Worm (Caenorhabditis elegans) whole organism, early embryonic: ENCODE results near the gene spe-26.
A peak's percentile ranks its signal among the peaks of the same experiment; 100 is the strongest.

ENCODE experiments used
- B0310.2 ChIP-seq: sonication (generic microtip); optimal IDR thresholded peaks from 2 replicates; lab custom pipeline; 2016; ENCODE audit warnings: mild to moderate bottlenecking, missing genetic modification characterization, missing compliant biosample characterization
- F13C5.2 ChIP-seq: sonication (generic microtip); optimal IDR thresholded peaks from 2 replicates; lab custom pipeline; 2017; ENCODE audit warnings: mild to moderate bottlenecking, missing genetic modification characterization, inconsistent platforms, missing compliant biosample characterization
- aly-1 ChIP-seq: sonication (generic microtip); optimal IDR thresholded peaks from 2 replicates; lab custom pipeline; 2016; ENCODE audit warnings: missing genetic modification characterization, missing compliant biosample characterization
- ama-1 ChIP-seq: fragments of 150-350 bp; optimal IDR thresholded peaks from 2 replicates; lab custom pipeline; 2014
- ceh-13 ChIP-seq: fragments of 200-800 bp; sonication (Bioruptor generic); optimal IDR thresholded peaks from 2 replicates; lab custom pipeline; 2018; ENCODE audit warnings: mild to moderate bottlenecking, missing genetic modification characterization, missing compliant biosample characterization
- ceh-36 ChIP-seq: sonication (generic microtip); optimal IDR thresholded peaks from 2 replicates; lab custom pipeline; 2016; ENCODE audit warnings: missing genetic modification characterization, inconsistent platforms, missing compliant biosample characterization
- ets-7 ChIP-seq: sonication (generic microtip); optimal IDR thresholded peaks from 2 replicates; lab custom pipeline; 2016; ENCODE audit warnings: missing genotype, missing genetic modification characterization, missing compliant biosample characterization
- flt-1 ChIP-seq: fragments of 200-800 bp; sonication (Bioruptor generic); IDR thresholded peaks from 2 replicates; pipeline ENCODE4 v1.3.6; 2022; ENCODE audit warnings: missing genetic modification characterization, missing compliant biosample characterization
- hmbx-1 ChIP-seq: sonication (generic microtip); optimal IDR thresholded peaks from 2 replicates; lab custom pipeline; 2016; ENCODE audit warnings: mild to moderate bottlenecking, missing genetic modification characterization, missing compliant biosample characterization
- hmg-4 ChIP-seq: fragments of 200-800 bp; sonication (Bioruptor generic); optimal IDR thresholded peaks from 2 replicates; lab custom pipeline; 2018; ENCODE audit warnings: mild to moderate bottlenecking, missing genetic modification characterization, missing compliant biosample characterization
- hnd-1 ChIP-seq: sonication (generic microtip); optimal IDR thresholded peaks from 2 replicates; lab custom pipeline; 2016; ENCODE audit warnings: missing genetic modification characterization, missing compliant biosample characterization
- pes-1 ChIP-seq: fragments of 200-800 bp; sonication (Bioruptor generic); IDR thresholded peaks from 2 replicates; pipeline ENCODE4 v1.3.6; 2022; ENCODE audit warnings: missing genetic modification reagents, missing genetic modification characterization, missing compliant biosample characterization
- scrt-1 ChIP-seq: fragments of 200-800 bp; sonication (Bioruptor generic); IDR thresholded peaks from 2 replicates; pipeline ENCODE4 v1.3.6; 2022; ENCODE audit warnings: missing genetic modification characterization, missing compliant biosample characterization
- sea-1 ChIP-seq: fragments of 200-800 bp; sonication (Bioruptor generic); conservative IDR thresholded peaks from 2 replicates; pipeline ENCODE4 v1.3.6; 2022; ENCODE audit warnings: missing genetic modification characterization, missing compliant biosample characterization
- tbx-11 ChIP-seq: fragments of 200-800 bp; sonication (Bioruptor generic); IDR thresholded peaks from 2 replicates; pipeline ENCODE4 v1.3.6; 2022; ENCODE audit warnings: missing genetic modification characterization, missing compliant biosample characterization
- tbx-37 ChIP-seq: fragments of 200-800 bp; sonication (Bioruptor generic); conservative IDR thresholded peaks from 2 replicates; pipeline ENCODE4 v1.3.6; 2022; ENCODE audit warnings: missing genetic modification reagents, missing genetic modification characterization, missing compliant biosample characterization
- tra-4 ChIP-seq: sonication (generic microtip); optimal IDR thresholded peaks from 2 replicates; lab custom pipeline; 2017; ENCODE audit warnings: missing genetic modification characterization, missing compliant biosample characterization

The spe-26 gene

ce11 chrIV:10346948-10347347 is 44.8 kb downstream of the spe-26 start:
- TF ChIP-seq aly-1 (tag; lab: Kevin White, UChicago), result no peak
- TF ChIP-seq ama-1, result no peak

- TF ChIP-seq ceh-13 (GFP tag; lab: Kevin White, UChicago), result no peak
- TF ChIP-seq flt-1 (GFP tag; lab: Robert Waterston, UW), result no peak
- no peak for TF ChIP-seq aly-1 (tag; lab: Kevin White, UChicago)
- no peak for TF ChIP-seq B0310.2 (tag; lab: Kevin White, UChicago)
- TF ChIP-seq hnd-1 (tag; lab: Kevin White, UChicago), result no peak
- no peak for TF ChIP-seq tbx-37
- TF ChIP-seq scrt-1 (GFP tag; lab: Robert Waterston, UW), result no peak
- TF ChIP-seq hmg-4 (GFP tag; lab: Kevin White, UChicago), result no peak
- no peak for TF ChIP-seq ama-1
- TF ChIP-seq ceh-36, result no peak
- TF ChIP-seq pes-1 (GFP tag; lab: Robert Waterston, UW), result no peak
- TF ChIP-seq tra-4 (tag; lab: Kevin White, UChicago), result no peak
- TF ChIP-seq ets-7 (tag; lab: Kevin White, UChicago), result no peak
- no peak for TF ChIP-seq F13C5.2 (tag; lab: Kevin White, UChicago)
- no peak for TF ChIP-seq tbx-11 (GFP tag; lab: Robert Waterston, UW)
These were observed 45.7 kb downstream of the spe-26 start for ce11 chrIV:10345990-10346389.

- TF ChIP-seq ama-1 (no peak), hnd-1 (tag; lab: Kevin White, UChicago) (no peak), aly-1 (tag; lab: Kevin White, UChicago) (no peak), tbx-37 (no peak), flt-1 (GFP tag; lab: Robert Waterston, UW) (no peak), pes-1 (GFP tag; lab: Robert Waterston, UW) (no peak), B0310.2 (tag; lab: Kevin White, UChicago) (no peak), ceh-13 (GFP tag; lab: Kevin White, UChicago) (no peak), sea-1 (GFP tag; lab: Robert Waterston, UW) (no peak), ets-7 (tag; lab: Kevin White, UChicago) (no peak), ceh-36 (no peak), hmg-4 (GFP tag; lab: Kevin White, UChicago) (no peak), scrt-1 (GFP tag; lab: Robert Waterston, UW) (no peak), F13C5.2 (tag; lab: Kevin White, UChicago) (no peak), tbx-11 (GFP tag; lab: Robert Waterston, UW) (no peak), tra-4 (tag; lab: Kevin White, UChicago) (no peak), hmbx-1 (tag; lab: Kevin White, UChicago) (no peak)
These were observed 46.2 kb downstream of the spe-26 start for ce11 chrIV:10345486-10345885.

ce11 chrIV:10344621-10345020 is 47.1 kb downstream of the spe-26 start:
- TF ChIP-seq ceh-36, result no peak
- TF ChIP-seq tbx-37, result no peak
- TF ChIP-seq tbx-11 (GFP tag; lab: Robert Waterston, UW), result no peak
- TF ChIP-seq hmg-4 (GFP tag; lab: Kevin White, UChicago), result no peak
- TF ChIP-seq sea-1 (GFP tag; lab: Robert Waterston, UW), result no peak
- TF ChIP-seq ceh-13 (GFP tag; lab: Kevin White, UChicago), result no peak

- TF ChIP-seq F13C5.2 (tag; lab: Kevin White, UChicago), result no peak
These were observed 49.4 kb downstream of the spe-26 start for ce11 chrIV:10342361-10342706.

- TF ChIP-seq ama-1 (no peak), aly-1 (tag; lab: Kevin White, UChicago) (no peak), scrt-1 (GFP tag; lab: Robert Waterston, UW) (no peak), tbx-11 (GFP tag; lab: Robert Waterston, UW) (0 out of 2 replicates have a peak, but pooled peaks have one; percentile 24), hmg-4 (GFP tag; lab: Kevin White, UChicago) (no peak), hmbx-1 (tag; lab: Kevin White, UChicago) (no peak), flt-1 (GFP tag; lab: Robert Waterston, UW) (no peak), tra-4 (tag; lab: Kevin White, UChicago) (no peak), F13C5.2 (tag; lab: Kevin White, UChicago) (no peak)
These were observed 49.9 kb downstream of the spe-26 start for ce11 chrIV:10341618-10342360.

ce11 chrIV:10339701-10340100 is 52.0 kb downstream of the spe-26 start:
- TF ChIP-seq tbx-11 (GFP tag; lab: Robert Waterston, UW), result no peak
- TF ChIP-seq pes-1 (GFP tag; lab: Robert Waterston, UW), result no peak
- no peak for TF ChIP-seq tra-4 (tag; lab: Kevin White, UChicago)
- TF ChIP-seq ets-7 (tag; lab: Kevin White, UChicago), result no peak
- no peak for TF ChIP-seq hmg-4 (GFP tag; lab: Kevin White, UChicago)
- TF ChIP-seq tbx-37, result no peak
- no peak for TF ChIP-seq hmbx-1 (tag; lab: Kevin White, UChicago)
